Worm (Caenorhabditis elegans): ENCODE results near the gene F26F4.9.
A peak's percentile ranks its signal among the peaks of the same experiment; 100 is the strongest.

The F26F4.9 gene

DNA sequence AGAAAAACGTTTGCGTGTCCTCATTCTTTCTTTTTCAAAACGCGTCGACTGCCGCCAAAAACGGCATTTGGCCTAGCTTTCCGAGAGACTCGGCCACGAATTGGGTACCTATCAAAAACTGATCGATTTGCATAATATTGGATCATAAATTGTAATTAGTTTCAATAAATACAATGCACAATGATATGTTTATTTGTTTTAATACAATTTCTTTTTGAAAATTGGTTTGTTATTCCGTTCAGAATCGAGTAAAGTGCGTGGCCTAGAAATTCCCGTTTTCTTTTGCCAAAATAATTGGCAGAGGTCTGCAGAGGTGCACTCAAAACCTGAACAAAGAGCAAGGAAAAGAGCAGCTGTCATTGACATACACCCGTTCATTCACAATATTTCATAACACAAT is 6.9 kb downstream of the F26F4.9 start, which contains the start of gene F26F4.8:
Gene F26F4.8, minus strand, starts transcription at position 69 of the 400 bp plus-strand sequence.
- TF ChIP-seq lin-39 (tag; optimal IDR thresholded peaks at IDR 0.05) (no peak), unc-55 (GFP tag; optimal IDR thresholded peaks at IDR 0.05) (peak; percentile 21), C34F6.9 (tag; optimal IDR thresholded peaks at IDR 0.05) (peak; percentile 55), sem-4 (tag; optimal IDR thresholded peaks at IDR 0.05) (no peak), lsy-2 (tag; optimal IDR thresholded peaks at IDR 0.05) (peak in 1 of 2 experiments; percentile 41), nhr-237 (tag; optimal IDR thresholded peaks at IDR 0.05) (no peak), ceh-16 (tag; optimal IDR thresholded peaks at IDR 0.05) (no peak), fos-1 (tag; optimal IDR thresholded peaks at IDR 0.05) (peak; percentile 36), aly-2 (tag; optimal IDR thresholded peaks at IDR 0.05) (no peak), gmeb-1 (tag; optimal IDR thresholded peaks at IDR 0.05) (peak; percentile 17), nhr-77 (tag; optimal IDR thresholded peaks at IDR 0.05) (no peak), nhr-129 (tag; optimal IDR thresholded peaks at IDR 0.05) (peak; percentile 16), F13H6.1 (tag; optimal IDR thresholded peaks at IDR 0.05) (peak; percentile 28)

DNA sequence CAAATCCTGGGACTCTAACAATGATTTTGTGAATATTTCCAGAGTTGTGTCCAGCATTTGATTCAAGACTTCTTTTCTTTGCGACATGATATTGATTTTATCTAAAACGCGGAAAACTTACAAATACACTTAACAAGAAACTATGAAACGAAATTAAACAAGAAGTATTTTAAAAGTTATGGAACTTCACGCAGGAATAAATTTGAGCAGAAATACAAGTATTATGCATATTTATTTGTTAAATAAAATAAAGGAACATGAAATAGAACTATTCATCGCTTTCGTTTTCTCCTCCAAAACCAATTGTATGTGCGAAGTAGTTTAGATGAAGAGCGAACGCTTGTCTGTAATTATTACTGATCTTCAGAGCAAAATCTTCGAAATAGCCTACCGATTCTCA is 8.5 kb downstream of the F26F4.9 start, which contains the start of gene kbp-2:
Gene kbp-2, minus strand, starts transcription at position 101 of the 400 bp plus-strand sequence.
- TF ChIP-seq zag-1 (tag; optimal IDR thresholded peaks at IDR 0.05) (no peak), ztf-11 (tag; optimal IDR thresholded peaks at IDR 0.05) (no peak), nhr-10 (tag; optimal IDR thresholded peaks at IDR 0.05) (no peak)

DNA sequence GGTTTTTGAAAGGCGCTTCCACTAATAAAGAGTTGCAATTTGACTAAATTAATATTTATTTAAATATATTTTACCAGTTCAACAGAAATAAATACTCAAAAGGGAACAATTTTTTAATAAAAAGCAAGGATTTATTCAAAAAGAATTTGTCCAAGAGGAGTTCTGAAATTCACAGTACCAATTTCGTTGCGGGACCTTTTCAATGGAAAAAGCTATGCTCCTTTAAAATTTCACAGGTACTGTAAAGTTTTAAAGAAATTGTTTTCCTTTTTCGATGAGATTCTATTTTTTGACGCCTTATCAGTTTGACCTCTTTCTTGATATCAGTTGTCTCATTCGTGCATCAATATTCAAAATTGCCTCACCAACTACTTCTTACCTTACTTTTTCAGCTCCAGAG is 12.1 kb downstream of the F26F4.9 start, which contains the start of gene tag-340:
Gene tag-340, plus strand, starts transcription at position 249 of the 400 bp plus-strand sequence.
- TF ChIP-seq dmd-4 (tag; optimal IDR thresholded peaks at IDR 0.05), result no peak
- TF ChIP-seq fos-1 (tag; optimal IDR thresholded peaks at IDR 0.05), result peak; percentile 28

ce11 chrIII:4899728-4900127 is 12.6 kb downstream of the F26F4.9 start:
- TF ChIP-seq mab-5 (tag; optimal IDR thresholded peaks at IDR 0.05) (peak; percentile 96), egl-27 (tag; optimal IDR thresholded peaks at IDR 0.05) (peak; percentile 98), zag-1 (tag; optimal IDR thresholded peaks at IDR 0.05) (peak; percentile 98), nhr-77 (tag; optimal IDR thresholded peaks at IDR 0.05) (peak; percentile 89), nhr-11 (tag; optimal IDR thresholded peaks at IDR 0.05) (no peak), nhr-25 (tag; optimal IDR thresholded peaks at IDR 0.05) (peak; percentile 99), crh-2 (tag; optimal IDR thresholded peaks at IDR 0.05) (peak; percentile 99), nhr-6 (tag; optimal IDR thresholded peaks at IDR 0.05) (peak; percentile 97), fos-1 (tag; optimal IDR thresholded peaks at IDR 0.05) (peak; percentile 100), C34F6.9 (tag; optimal IDR thresholded peaks at IDR 0.05) (peak; percentile 99), nhr-23 (tag; optimal IDR thresholded peaks at IDR 0.05) (no peak), Y55F3AM.14 (GFP tag; optimal IDR thresholded peaks at IDR 0.05) (peak; percentile 99), blmp-1 (tag; optimal IDR thresholded peaks at IDR 0.05; ENCODE audit: insufficient read depth) (peak; percentile 99), unc-55 (GFP tag; optimal IDR thresholded peaks at IDR 0.05) (peak; percentile 99), ceh-16 (tag; optimal IDR thresholded peaks at IDR 0.05) (peak; percentile 99), aly-2 (tag; optimal IDR thresholded peaks at IDR 0.05) (no peak), peb-1 (tag; optimal IDR thresholded peaks at IDR 0.05) (peak; percentile 41), ztf-11 (tag; optimal IDR thresholded peaks at IDR 0.05) (no peak), ZK546.5 (tag; optimal IDR thresholded peaks at IDR 0.05) (peak; percentile 88), unc-62 (GFP tag; optimal IDR thresholded peaks at IDR 0.05) (peak; percentile 95), ceh-82 (tag; optimal IDR thresholded peaks at IDR 0.05) (peak; percentile 92), lin-11 (tag; optimal IDR thresholded peaks at IDR 0.05) (peak; percentile 99), skn-1 (tag; optimal IDR thresholded peaks at IDR 0.05) (peak; percentile 41), nhr-10 (tag; optimal IDR thresholded peaks at IDR 0.05) (peak; percentile 86), nhr-129 (tag; optimal IDR thresholded peaks at IDR 0.05) (peak; percentile 99), nhr-12 (tag; optimal IDR thresholded peaks at IDR 0.05) (peak; percentile 65), nhr-21 (tag; optimal IDR thresholded peaks at IDR 0.05) (peak; percentile 99), ztf-1 (GFP tag; conservative IDR thresholded peaks at IDR 0.05) (0 out of 2 replicates have a peak, but pooled peaks have one; percentile 58), sem-4 (tag; optimal IDR thresholded peaks at IDR 0.05) (peak; percentile 99), F13H6.1 (tag; optimal IDR thresholded peaks at IDR 0.05) (peak; percentile 100), sma-9 (GFP tag; optimal IDR thresholded peaks at IDR 0.05) (peak; percentile 99), sma-9 (tag; optimal IDR thresholded peaks at IDR 0.05) (no peak), ztf-4 (tag; optimal IDR thresholded peaks at IDR 0.05) (peak; percentile 99), elt-3 (tag; optimal IDR thresholded peaks at IDR 0.05) (no peak), alr-1 (tag; optimal IDR thresholded peaks at IDR 0.05) (peak; percentile 67), ama-1 (optimal IDR thresholded peaks at IDR 0.05) (peak; percentile 36), dmd-4 (tag; optimal IDR thresholded peaks at IDR 0.05) (peak; percentile 68), unc-39 (tag; optimal IDR thresholded peaks at IDR 0.05) (no peak), lin-39 (tag; optimal IDR thresholded peaks at IDR 0.05) (peak; percentile 77), lin-13 (GFP tag; optimal IDR thresholded peaks at IDR 0.05) (peak; percentile 98), sma-3 (GFP tag; optimal IDR thresholded peaks at IDR 0.05) (peak; percentile 100), nhr-237 (tag; optimal IDR thresholded peaks at IDR 0.05) (peak; percentile 87), mdl-1 (tag; optimal IDR thresholded peaks at IDR 0.05) (peak; percentile 94 to 99), elt-1 (tag; optimal IDR thresholded peaks at IDR 0.05) (peak; percentile 19)
